Fruit fly (Drosophila melanogaster): ENCODE results near the gene CG43400.

DNA sequence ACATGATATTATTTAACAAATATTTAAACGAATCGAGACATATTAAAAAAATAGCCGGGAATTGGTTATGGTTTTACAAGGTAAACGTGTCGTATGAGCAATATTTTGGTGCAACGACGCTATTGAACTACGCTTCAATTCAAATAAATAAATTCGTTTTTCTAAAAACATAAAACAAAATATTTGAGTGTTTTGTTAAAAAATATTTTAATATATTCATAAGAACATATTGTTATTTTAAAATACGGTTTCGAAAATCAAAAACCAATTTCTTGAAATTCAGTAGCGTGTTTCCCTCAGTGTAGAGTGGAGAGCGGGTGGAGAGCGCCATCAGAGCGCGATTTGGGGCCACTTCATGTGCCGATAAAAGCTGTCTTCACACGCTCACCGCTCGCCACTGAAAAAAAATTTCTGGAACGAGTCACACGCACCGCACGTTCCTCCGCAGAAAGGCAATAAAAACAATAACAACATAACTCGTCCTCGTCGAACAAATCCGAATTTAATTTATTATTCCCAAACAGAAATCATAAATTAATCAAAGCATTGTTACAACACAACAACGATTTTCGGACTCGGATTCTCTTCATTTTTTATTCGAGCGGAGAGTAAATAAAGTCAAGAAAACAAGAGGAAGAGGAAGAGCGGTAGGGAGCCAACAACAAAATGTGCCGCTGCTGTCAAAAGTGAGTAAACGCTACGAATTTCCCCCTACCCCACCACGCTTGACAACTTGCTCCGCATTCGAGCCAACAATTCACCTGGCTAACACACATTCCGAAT lies 45.0 kb downstream of the CG43400 start:
- TF ChIP-seq EcR (GFP tag; optimal IDR thresholded peaks at IDR 0.05) (no peak), Pif1B (GFP tag; optimal IDR thresholded peaks at IDR 0.05) (peak; percentile 85), CG8301 (tag; optimal IDR thresholded peaks at IDR 0.05) (peak; percentile 84), gl (tag; optimal IDR thresholded peaks at IDR 0.05) (peak; percentile 50), CG15710 (tag; optimal IDR thresholded peaks at IDR 0.05) (peak; percentile 93), CG13204 (GFP tag; optimal IDR thresholded peaks at IDR 0.05) (peak; percentile 69), rn (GFP tag; IDR thresholded peaks at IDR 0.05) (peak; percentile 54; the same call in 1 of the 2 replicates), Pif1A (GFP tag; optimal IDR thresholded peaks at IDR 0.05) (peak; percentile 76), CG10348 (GFP tag; IDR thresholded peaks at IDR 0.05) (0 out of 2 replicates have a peak, but pooled peaks have one; percentile 7), Snoo (tag; optimal IDR thresholded peaks at IDR 0.05) (peak; percentile 90), CG34367 (tag; optimal IDR thresholded peaks at IDR 0.05) (peak; percentile 83), CG9948 (tag; optimal IDR thresholded peaks at IDR 0.05) (peak; percentile 97)

All from whole organism, pupa.